Fruit fly (Drosophila melanogaster) whole organism: ENCODE data around the gene alpha-Est4.

Source experiments
- CG8478 ChIP-seq: fragments of >200 bp; optimal IDR thresholded peaks from 2 replicates; lab custom pipeline; 2018; ENCODE audit warnings: inconsistent platforms
- EcR ChIP-seq, 2 experiments: fragments of >200 bp; optimal IDR thresholded peaks; 2 replicates each; lab custom pipeline; 2017; ENCODE audit warnings: missing biosample characterization in 2 of 2, missing genetic modification characterization in 2 of 2, missing genetic modification reagents in 2 of 2
- usp ChIP-seq: fragments of >200 bp; optimal IDR thresholded peaks from 2 replicates; lab custom pipeline; 2017; ENCODE audit warnings: missing biosample characterization, missing genetic modification characterization, mixed read lengths

DNA sequence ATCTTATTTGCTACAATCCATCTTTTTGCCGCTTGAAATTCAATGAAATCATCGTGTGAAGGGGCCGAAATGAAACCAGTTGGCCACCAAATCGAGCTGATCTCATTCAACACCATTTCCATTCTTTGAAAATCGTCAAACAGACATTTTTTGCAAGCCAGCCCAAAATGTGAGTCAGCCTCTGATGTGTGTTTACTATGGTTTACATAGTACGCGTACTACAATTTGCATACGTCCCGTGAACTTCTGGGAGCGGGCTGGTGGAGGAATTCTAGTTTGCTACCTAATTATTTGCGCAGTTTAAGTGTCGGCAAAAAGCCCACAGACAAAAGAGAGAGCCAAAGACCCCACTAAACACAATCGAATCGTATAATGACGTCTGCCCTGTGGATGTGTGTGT lies 35.2 kb downstream of the alpha-Est4 start:
- TF ChIP-seq EcR (GFP tag; optimal IDR thresholded peaks at IDR 0.05; lab: Kevin White, UChicago) = no peak
- no peak for TF ChIP-seq usp (GFP tag; lab: Kevin White, UChicago)
- TF ChIP-seq CG8478 (lab: Kevin White, UChicago) = no peak
